Worm (Caenorhabditis elegans): ENCODE data around the gene F01D5.3.

F01D5.3 gene

ce11 chrII:14044199-14044598 lies 44.3 kb upstream of the F01D5.3 start (continued):
- TF ChIP-seq ztf-11 (tag; optimal IDR thresholded peaks at IDR 0.05): no peak
- peak; percentile 90 for TF ChIP-seq nhr-129 (tag; optimal IDR thresholded peaks at IDR 0.05)
- peak; percentile 92 for TF ChIP-seq F13H6.1 (tag; optimal IDR thresholded peaks at IDR 0.05)
- peak in 1 of 2 experiments; percentile 81 for TF ChIP-seq lsy-2 (tag; optimal IDR thresholded peaks at IDR 0.05)
- TF ChIP-seq ceh-82 (tag; optimal IDR thresholded peaks at IDR 0.05): no peak
- TF ChIP-seq zag-1 (tag; optimal IDR thresholded peaks at IDR 0.05): peak; percentile 53
- TF ChIP-seq unc-55 (GFP tag; optimal IDR thresholded peaks at IDR 0.05): peak; percentile 32

ce11 chrII:14042836-14043604 lies 43.1 kb upstream of the F01D5.3 start:
- TF ChIP-seq sma-9 (GFP tag; optimal IDR thresholded peaks at IDR 0.05): peak; percentile 78
- TF ChIP-seq sma-9 (tag; optimal IDR thresholded peaks at IDR 0.05): no peak
- peak; percentile 2 for TF ChIP-seq nhr-129 (tag; optimal IDR thresholded peaks at IDR 0.05)
- TF ChIP-seq nhr-21 (tag; optimal IDR thresholded peaks at IDR 0.05): peak; percentile 16
- TF ChIP-seq fos-1 (tag; optimal IDR thresholded peaks at IDR 0.05): peak; percentile 53
- peak; percentile 48 for TF ChIP-seq F13H6.1 (tag; optimal IDR thresholded peaks at IDR 0.05)
- no peak for TF ChIP-seq skn-1 (tag; optimal IDR thresholded peaks at IDR 0.05)
- peak; percentile 47 for TF ChIP-seq crh-2 (tag; optimal IDR thresholded peaks at IDR 0.05)
- no peak for TF ChIP-seq lin-13 (GFP tag; optimal IDR thresholded peaks at IDR 0.05)

- TF ChIP-seq mab-5 (tag; optimal IDR thresholded peaks at IDR 0.05) (peak; percentile 87), F13H6.1 (tag; optimal IDR thresholded peaks at IDR 0.05) (peak; percentile 98), ztf-1 (GFP tag; conservative IDR thresholded peaks at IDR 0.05) (no peak), lin-13 (GFP tag; optimal IDR thresholded peaks at IDR 0.05) (peak; percentile 79), nhr-129 (tag; optimal IDR thresholded peaks at IDR 0.05) (peak; percentile 91), unc-62 (GFP tag; optimal IDR thresholded peaks at IDR 0.05) (peak; percentile 67), C34F6.9 (tag; optimal IDR thresholded peaks at IDR 0.05) (peak; percentile 84), snpc-4 (tag; optimal IDR thresholded peaks at IDR 0.05) (peak; percentile 51), blmp-1 (tag; optimal IDR thresholded peaks at IDR 0.05; ENCODE audit: insufficient read depth) (peak; percentile 60), crh-2 (tag; optimal IDR thresholded peaks at IDR 0.05) (peak; percentile 90), ztf-11 (tag; optimal IDR thresholded peaks at IDR 0.05) (no peak), nhr-10 (tag; optimal IDR thresholded peaks at IDR 0.05) (no peak), egl-27 (tag; optimal IDR thresholded peaks at IDR 0.05) (peak; percentile 89), ZK546.5 (tag; optimal IDR thresholded peaks at IDR 0.05) (peak; percentile 29), mdl-1 (tag; optimal IDR thresholded peaks at IDR 0.05) (peak; percentile 96 to 98), unc-55 (GFP tag; optimal IDR thresholded peaks at IDR 0.05) (peak; percentile 80), elt-3 (tag; optimal IDR thresholded peaks at IDR 0.05) (no peak), nhr-6 (tag; optimal IDR thresholded peaks at IDR 0.05) (peak; percentile 75), lin-11 (tag; optimal IDR thresholded peaks at IDR 0.05) (peak; percentile 54), Y55F3AM.14 (GFP tag; optimal IDR thresholded peaks at IDR 0.05) (peak; percentile 96), nhr-237 (tag; optimal IDR thresholded peaks at IDR 0.05) (no peak), dmd-4 (tag; optimal IDR thresholded peaks at IDR 0.05) (no peak), ceh-16 (tag; optimal IDR thresholded peaks at IDR 0.05) (peak; percentile 74), nhr-11 (tag; optimal IDR thresholded peaks at IDR 0.05) (peak; percentile 21), aly-2 (tag; optimal IDR thresholded peaks at IDR 0.05) (no peak), sma-9 (GFP tag; optimal IDR thresholded peaks at IDR 0.05) (peak; percentile 98), sma-9 (tag; optimal IDR thresholded peaks at IDR 0.05) (no peak), sma-3 (GFP tag; optimal IDR thresholded peaks at IDR 0.05) (peak; percentile 85), nhr-21 (tag; optimal IDR thresholded peaks at IDR 0.05) (peak; percentile 93), alr-1 (tag; optimal IDR thresholded peaks at IDR 0.05) (no peak), lin-39 (tag; optimal IDR thresholded peaks at IDR 0.05) (no peak), nhr-25 (tag; optimal IDR thresholded peaks at IDR 0.05) (peak; percentile 80), zag-1 (tag; optimal IDR thresholded peaks at IDR 0.05) (peak; percentile 92), lsy-2 (tag; optimal IDR thresholded peaks at IDR 0.05) (peak; percentile 70 to 92), sem-4 (tag; optimal IDR thresholded peaks at IDR 0.05) (peak; percentile 94), skn-1 (tag; optimal IDR thresholded peaks at IDR 0.05) (no peak), ceh-82 (tag; optimal IDR thresholded peaks at IDR 0.05) (peak; percentile 35), mbf-1 (tag; optimal IDR thresholded peaks at IDR 0.05) (no peak), ztf-4 (tag; optimal IDR thresholded peaks at IDR 0.05) (peak; percentile 87), fos-1 (tag; optimal IDR thresholded peaks at IDR 0.05) (peak; percentile 67), unc-39 (tag; optimal IDR thresholded peaks at IDR 0.05) (peak; percentile 44), peb-1 (tag; optimal IDR thresholded peaks at IDR 0.05) (no peak), gmeb-1 (tag; optimal IDR thresholded peaks at IDR 0.05) (peak; percentile 54), nhr-77 (tag; optimal IDR thresholded peaks at IDR 0.05) (peak; percentile 84), R02D3.7 (tag; optimal IDR thresholded peaks at IDR 0.05) (peak; percentile 0), nhr-12 (tag; optimal IDR thresholded peaks at IDR 0.05) (no peak)
These were observed 40.4 kb upstream of the F01D5.3 start for ce11 chrII:14040204-14040842.

Data from whole organism, L2 larva.